1 fruit fly cellular context compared by ENCODE assay signal in the genomic region with DNA sequence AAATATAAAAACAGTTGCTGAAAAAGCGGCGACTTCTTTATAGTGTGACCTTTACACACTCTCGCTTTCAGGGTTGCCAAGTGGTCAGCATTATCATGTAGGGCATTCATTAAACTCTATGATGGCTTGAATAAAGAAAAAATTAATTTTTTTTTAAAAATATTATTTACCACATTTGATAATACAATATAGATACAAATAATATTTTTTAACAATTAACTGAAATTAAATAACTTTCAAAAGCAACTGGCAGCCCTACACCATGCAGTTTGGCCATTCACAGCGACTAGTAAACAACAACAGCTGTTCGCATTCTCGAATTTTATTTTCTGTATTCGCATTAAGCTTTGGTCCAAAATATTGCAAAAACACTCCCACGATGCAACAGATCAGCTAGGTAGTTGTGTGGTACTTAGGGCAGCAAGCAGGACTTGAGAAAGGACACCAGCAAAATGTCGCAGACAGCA.
TF ChIP-seq lines count a peak whose summit lies in the region.

A gene (minus strand): TSS at position 61 of the 467 bp plus-strand sequence.
A gene (plus strand): TSS at position 279 of the 467 bp plus-strand sequence.

TF ChIP-seq in whole organism, embryonic, 481 proteins besides CTCF, POLR2A, EP300 and RAD21 (continued from another document):
- TF ChIP-seq Ets97D (GFP tag; optimal IDR thresholded peaks at IDR 0.05; lab: Kevin White, UChicago): peak; percentile 35
- TF ChIP-seq abd-A (tag; optimal IDR thresholded peaks at IDR 0.05; lab: Kevin White, UChicago): no peak
TF ChIP-seq in whole organism, embryonic: peak in this region for 372.
